Worm (Caenorhabditis elegans): Measurements from ENCODE around the gene F45E6.1.

Gene F45E6.1

ce11 chrX:12518469-12518868, 41.2 kb upstream of the F45E6.1 start (continued):
- no peak for TF ChIP-seq gei-8 (GFP tag; optimal IDR thresholded peaks at IDR 0.05)
- no peak for TF ChIP-seq egl-27 (tag; optimal IDR thresholded peaks at IDR 0.05)
- TF ChIP-seq spr-3 (GFP tag; optimal IDR thresholded peaks at IDR 0.05) = no peak
- TF ChIP-seq spr-1 (tag; optimal IDR thresholded peaks at IDR 0.05) = no peak
- no peak for TF ChIP-seq F44E2.7 (GFP tag; IDR thresholded peaks at IDR 0.05)
- 0 out of 2 replicates have a peak, but pooled peaks have one; percentile 60 for TF ChIP-seq mdt-29 (GFP tag; IDR thresholded peaks at IDR 0.05)
- no peak for TF ChIP-seq daf-12 (tag; optimal IDR thresholded peaks at IDR 0.05)
- no peak for TF ChIP-seq Y105C5A.15 (GFP tag; IDR thresholded peaks at IDR 0.05)
- TF ChIP-seq nhr-28 (tag; optimal IDR thresholded peaks at IDR 0.05) = peak; percentile 96
- TF ChIP-seq aha-1 (tag) = no peak
- TF ChIP-seq hif-1 (tag; optimal IDR thresholded peaks at IDR 0.05) = peak in 1 of 2 experiments; percentile 47

- TF ChIP-seq unc-130 (GFP tag; optimal IDR thresholded peaks at IDR 0.05) (no peak), nhr-11 (tag; optimal IDR thresholded peaks at IDR 0.05) (peak; percentile 21), lin-13 (GFP tag; optimal IDR thresholded peaks at IDR 0.05) (no peak), aha-1 (tag) (peak; percentile 86), zip-2 (tag; optimal IDR thresholded peaks at IDR 0.05) (no peak), spr-3 (GFP tag; optimal IDR thresholded peaks at IDR 0.05) (no peak), dpl-1 (GFP tag; optimal IDR thresholded peaks at IDR 0.05) (no peak), F49E8.2 (tag; optimal IDR thresholded peaks at IDR 0.05; ENCODE audit: borderline replicate concordance) (no peak), ctbp-1 (GFP tag; IDR thresholded peaks at IDR 0.05) (no peak), madf-5 (GFP tag; IDR thresholded peaks at IDR 0.05) (no peak), mxl-3 (GFP tag; optimal IDR thresholded peaks at IDR 0.05) (no peak), Y75B8A.6 (GFP tag; IDR thresholded peaks at IDR 0.05) (0 out of 2 replicates have a peak, but pooled peaks have one; percentile 11), nhr-41 (GFP tag; IDR thresholded peaks at IDR 0.05) (no peak), vab-7 (GFP tag; IDR thresholded peaks at IDR 0.05) (no peak), ceh-28 (tag; optimal IDR thresholded peaks at IDR 0.05) (no peak), cey-2 (tag; optimal IDR thresholded peaks at IDR 0.05; ENCODE audit: borderline replicate concordance, insufficient read depth) (no peak), pha-4 (GFP tag; IDR thresholded peaks at IDR 0.05) (no peak), pha-4 (tag; optimal IDR thresholded peaks at IDR 0.05) (no peak), spr-1 (tag; optimal IDR thresholded peaks at IDR 0.05) (no peak), Y105C5A.15 (GFP tag; IDR thresholded peaks at IDR 0.05) (no peak), dmd-9 (GFP tag; IDR thresholded peaks at IDR 0.05) (no peak), mdl-1 (tag; optimal IDR thresholded peaks at IDR 0.05) (no peak), tra-1 (GFP tag; IDR thresholded peaks at IDR 0.05) (0 out of 2 replicates have a peak, but pooled peaks have one; percentile 62), sdz-12 (GFP tag; optimal IDR thresholded peaks at IDR 0.05) (no peak), nhr-76 (tag; optimal IDR thresholded peaks at IDR 0.05) (no peak), pqm-1 (tag; optimal IDR thresholded peaks at IDR 0.05) (no peak), madf-9 (GFP tag; conservative IDR thresholded peaks at IDR 0.05) (no peak), F37D6.2 (tag; optimal IDR thresholded peaks at IDR 0.05) (no peak), Y48G9A.11 (GFP tag; IDR thresholded peaks at IDR 0.05) (no peak), D1046.2 (GFP tag; IDR thresholded peaks at IDR 0.05) (no peak), Y5F2A.4 (GFP tag; optimal IDR thresholded peaks at IDR 0.05) (no peak), lsy-2 (tag; optimal IDR thresholded peaks at IDR 0.05) (peak in 1 of 2 experiments; percentile 7), T26A8.4 (GFP tag; IDR thresholded peaks at IDR 0.05) (no peak), daf-12 (tag; optimal IDR thresholded peaks at IDR 0.05) (no peak), R02D3.7 (tag; optimal IDR thresholded peaks at IDR 0.05) (no peak), lin-38 (GFP tag; IDR thresholded peaks at IDR 0.05) (no peak), nhr-25 (tag; optimal IDR thresholded peaks at IDR 0.05; ENCODE audit: borderline replicate concordance, insufficient read depth) (no peak), nhr-10 (tag; optimal IDR thresholded peaks at IDR 0.05) (no peak), mep-1 (tag; optimal IDR thresholded peaks at IDR 0.05) (no peak), mdt-29 (GFP tag; IDR thresholded peaks at IDR 0.05) (no peak), tag-97 (GFP tag; IDR thresholded peaks at IDR 0.05) (no peak), ZK337.2 (GFP tag; IDR thresholded peaks at IDR 0.05) (no peak), daf-16 (GFP tag; optimal IDR thresholded peaks at IDR 0.05) (no peak), daf-16 (tag; optimal IDR thresholded peaks at IDR 0.05) (no peak), dmd-6 (GFP tag; IDR thresholded peaks at IDR 0.05) (peak; percentile 36)
Measured at ce11 chrX:12517886-12518285, 40.6 kb upstream of the F45E6.1 start.
